Fruit fly (Drosophila melanogaster) whole organism, embryonic: ENCODE data around the gene Pbp45.

Source experiments
- Ada2b ChIP-seq: fragments of 200-800 bp; sonication (Bioruptor generic); IDR thresholded peaks from 2 replicates; pipeline ENCODE4 v1.3.6; 2022; ENCODE audit warnings: missing biosample characterization, missing genetic modification characterization
- CG10431 ChIP-seq: fragments of 200-800 bp; sonication (Bioruptor generic); optimal IDR thresholded peaks from 3 replicates; lab custom pipeline; 2018; ENCODE audit warnings: missing biosample characterization, mild to moderate bottlenecking, missing genetic modification characterization
- CG11093 ChIP-seq: fragments of 200-800 bp; sonication (Bioruptor generic); IDR thresholded peaks from 3 replicates; pipeline ENCODE4 v1.3.6; 2022; ENCODE audit warnings: missing biosample characterization, missing genetic modification characterization
- CG11695 ChIP-seq: fragments of 200-800 bp; sonication (Bioruptor generic); IDR thresholded peaks from 3 replicates; pipeline ENCODE4 v1.3.6; 2022; ENCODE audit warnings: missing biosample characterization, missing genetic modification characterization
- CG11723 ChIP-seq: fragments of 200-800 bp; sonication (Bioruptor generic); optimal IDR thresholded peaks from 2 replicates; lab custom pipeline; 2017; ENCODE audit warnings: missing biosample characterization, mild to moderate bottlenecking, missing genetic modification characterization
- CG12391 ChIP-seq: fragments of 200-800 bp; sonication (Bioruptor generic); optimal IDR thresholded peaks from 3 replicates; lab custom pipeline; 2018; ENCODE audit warnings: missing biosample characterization, mild to moderate bottlenecking, missing genetic modification characterization, moderate library complexity
- CG14014 ChIP-seq: fragments of 200-800 bp; sonication (Bioruptor generic); IDR thresholded peaks from 2 replicates; pipeline ENCODE4 v1.3.6; 2022; ENCODE audit warnings: missing biosample characterization, missing genetic modification characterization
- CG14050 ChIP-seq: fragments of 200-800 bp; sonication (Bioruptor generic); IDR thresholded peaks from 3 replicates; pipeline ENCODE4 v1.3.6; 2022; ENCODE audit warnings: missing biosample characterization, missing genetic modification characterization
- CG15696 ChIP-seq: fragments of 200-800 bp; sonication (Bioruptor generic); optimal IDR thresholded peaks from 2 replicates; lab custom pipeline; 2019; ENCODE audit warnings: missing biosample characterization, mild to moderate bottlenecking, missing genetic modification characterization, moderate library complexity
- CG17359 ChIP-seq: fragments of 200-800 bp; sonication (Bioruptor generic); optimal IDR thresholded peaks from 3 replicates; lab custom pipeline; 2018; ENCODE audit warnings: missing biosample characterization, mild to moderate bottlenecking, missing genetic modification characterization, moderate library complexity
- CG17829 ChIP-seq: fragments of 200-800 bp; optimal IDR thresholded peaks from 2 replicates; lab custom pipeline; 2019; ENCODE audit warnings: missing biosample characterization, mild to moderate bottlenecking, missing genetic modification characterization, moderate library complexity
- CG18599 ChIP-seq: fragments of 200-800 bp; sonication (Bioruptor generic); optimal IDR thresholded peaks from 3 replicates; lab custom pipeline; 2017; ENCODE audit warnings: missing biosample characterization, missing genetic modification characterization, mild to moderate bottlenecking, moderate library complexity, missing genetic modification reagents
- CG2712 ChIP-seq: fragments of 200-800 bp; optimal IDR thresholded peaks from 3 replicates; lab custom pipeline; 2019; ENCODE audit warnings: missing biosample characterization, mild to moderate bottlenecking, missing genetic modification characterization, moderate library complexity
- CG2875 ChIP-seq: fragments of 200-800 bp; sonication (Bioruptor generic); optimal IDR thresholded peaks from 2 replicates; lab custom pipeline; 2017; ENCODE audit warnings: missing biosample characterization, mild to moderate bottlenecking, missing genetic modification characterization, missing genetic modification reagents
- CG4730 ChIP-seq: fragments of 200-800 bp; sonication (Bioruptor generic); IDR thresholded peaks from 2 replicates; pipeline ENCODE4 v1.3.6; 2022; ENCODE audit warnings: missing biosample characterization, missing genetic modification characterization
- CG5180 ChIP-seq: fragments of 200-800 bp; sonication (Bioruptor generic); optimal IDR thresholded peaks from 3 replicates; lab custom pipeline; 2017; ENCODE audit warnings: missing biosample characterization, missing genetic modification characterization, mild to moderate bottlenecking, moderate library complexity, missing genetic modification reagents
- CG7357 ChIP-seq: fragments of 200-800 bp; sonication (Bioruptor generic); IDR thresholded peaks from 3 replicates; pipeline ENCODE4 v1.3.6; 2022; ENCODE audit warnings: missing biosample characterization, missing genetic modification characterization
- CG9727 ChIP-seq: fragments of 200-800 bp; sonication (Bioruptor generic); optimal IDR thresholded peaks from 3 replicates; lab custom pipeline; 2017; ENCODE audit warnings: missing biosample characterization, mild to moderate bottlenecking, missing genetic modification characterization
- CTCF ChIP-seq: fragments of 200-800 bp; sonication (Bioruptor generic); optimal IDR thresholded peaks from 2 replicates; lab custom pipeline; 2017; ENCODE audit warnings: missing biosample characterization, mild to moderate bottlenecking, missing genetic modification characterization, moderate library complexity
- Doc2 ChIP-seq: fragments of 200-800 bp; sonication (Bioruptor generic); IDR thresholded peaks from 2 replicates; pipeline ENCODE4 v1.3.6; 2022; ENCODE audit warnings: missing biosample characterization, missing genetic modification characterization
- Drgx ChIP-seq: fragments of 200-800 bp; sonication (Bioruptor generic); IDR thresholded peaks from 2 replicates; pipeline ENCODE4 v1.3.6; 2022; ENCODE audit warnings: missing biosample characterization, missing genetic modification characterization
- E2f1 ChIP-seq: fragments of 200-800 bp; sonication (Bioruptor generic); IDR thresholded peaks from 2 replicates; pipeline ENCODE4 v1.3.6; 2022; ENCODE audit warnings: missing biosample characterization, missing genetic modification characterization
- Eip74EF ChIP-seq, 2 experiments: fragments of 200-800 bp in 1 of 2; fragments of >200 bp in 1 of 2; sonication (Bioruptor generic) in 1 of 2; optimal IDR thresholded peaks; 2 replicates each; lab custom pipeline; 2017 to 2019; ENCODE audit warnings: missing biosample characterization in 2 of 2, missing genetic modification characterization in 2 of 2, mild to moderate bottlenecking in 1 of 2, moderate library complexity in 1 of 2
- Ets65A ChIP-seq: fragments of 200-800 bp; sonication (Bioruptor generic); peaks from one replicate; lab custom pipeline; 2016; ENCODE audit warnings: missing biosample characterization, missing genetic modification characterization
- Gug ChIP-seq: fragments of 200-800 bp; sonication (Bioruptor generic); IDR thresholded peaks from 4 replicates; pipeline ENCODE4 v1.3.6; 2022; ENCODE audit warnings: missing biosample characterization, missing genetic modification characterization
- HLHmδ ChIP-seq: fragments of 200-800 bp; sonication (Bioruptor generic); optimal IDR thresholded peaks from 2 replicates; lab custom pipeline; 2018; ENCODE audit warnings: missing biosample characterization, mild to moderate bottlenecking, missing genetic modification characterization, moderate library complexity
- Hr39 ChIP-seq: fragments of >200 bp; optimal IDR thresholded peaks from 2 replicates; lab custom pipeline; 2017
- Hr78 ChIP-seq, 2 experiments: fragments of 200-800 bp in 1 of 2; fragments of >200 bp in 1 of 2; sonication (Bioruptor generic) in 1 of 2; optimal IDR thresholded peaks; 2 replicates each; lab custom pipeline; 2017 to 2019; ENCODE audit warnings: missing biosample characterization in 2 of 2, missing genetic modification characterization in 2 of 2, mild to moderate bottlenecking in 1 of 2, moderate library complexity in 1 of 2
- Mad ChIP-seq: fragments of 200-800 bp; sonication (Bioruptor generic); optimal IDR thresholded peaks from 2 replicates; lab custom pipeline; 2016; ENCODE audit warnings: missing biosample characterization, missing genetic modification characterization
- Max ChIP-seq: fragments of 200-800 bp; sonication (Bioruptor generic); optimal IDR thresholded peaks from 2 replicates; lab custom pipeline; 2016; ENCODE audit warnings: missing biosample characterization, mild to moderate bottlenecking, missing genetic modification characterization
- NfI ChIP-seq: fragments of 200-800 bp; sonication (Bioruptor generic); optimal IDR thresholded peaks from 3 replicates; lab custom pipeline; 2018; ENCODE audit warnings: missing biosample characterization, mild to moderate bottlenecking, missing genetic modification characterization, moderate library complexity
- Oaz ChIP-seq: fragments of 200-800 bp; sonication (Bioruptor generic); IDR thresholded peaks from 2 replicates; pipeline ENCODE4 v1.3.6; 2022; ENCODE audit warnings: missing biosample characterization, missing genetic modification characterization
- Oli ChIP-seq: fragments of 200-800 bp; sonication (Bioruptor generic); optimal IDR thresholded peaks from 2 replicates; lab custom pipeline; 2018; ENCODE audit warnings: missing biosample characterization, mild to moderate bottlenecking, missing genetic modification characterization, moderate library complexity
- Sox102F ChIP-seq: fragments of 200-800 bp; sonication (Bioruptor generic); optimal IDR thresholded peaks from 2 replicates; lab custom pipeline; 2018; ENCODE audit warnings: missing biosample characterization, mild to moderate bottlenecking, missing genetic modification characterization, moderate library complexity
- bab2 ChIP-seq: fragments of 200-800 bp; sonication (Bioruptor generic); optimal IDR thresholded peaks from 2 replicates; lab custom pipeline; 2016; ENCODE audit warnings: missing biosample characterization, missing genetic modification characterization
- bbx ChIP-seq: fragments of 200-800 bp; sonication (Bioruptor generic); IDR thresholded peaks from 2 replicates; pipeline ENCODE4 v1.3.6; 2022; ENCODE audit warnings: missing biosample characterization, missing genetic modification characterization; ENCODE audit not compliant: partially characterized antibody
- bsh ChIP-seq, 2 experiments: fragments of 200-800 bp; sonication (Bioruptor generic); optimal IDR thresholded peaks; 2 replicates each; lab custom pipeline; 2017 to 2018; ENCODE audit warnings: mild to moderate bottlenecking in 2 of 2, missing biosample characterization in 2 of 2, missing genetic modification characterization in 2 of 2, moderate library complexity in 1 of 2
- cg ChIP-seq: fragments of 200-800 bp; sonication (Bioruptor generic); optimal IDR thresholded peaks from 3 replicates; lab custom pipeline; 2019; ENCODE audit warnings: missing biosample characterization, mild to moderate bottlenecking, missing genetic modification characterization, moderate library complexity
- da ChIP-seq: fragments of 200-800 bp; sonication (Bioruptor generic); optimal IDR thresholded peaks from 2 replicates; lab custom pipeline; 2016; ENCODE audit warnings: missing biosample characterization, missing genetic modification characterization
- dimm ChIP-seq: fragments of 200-800 bp; sonication (Bioruptor generic); IDR thresholded peaks from 2 replicates; pipeline ENCODE4 v1.3.6; 2022; ENCODE audit warnings: missing biosample characterization, missing genetic modification characterization
- dpn ChIP-seq, 2 experiments: fragments of 200-800 bp; sonication (Bioruptor generic); optimal IDR thresholded peaks; 3 replicates each; lab custom pipeline; 2016; ENCODE audit warnings: missing biosample characterization in 2 of 2, missing genetic modification characterization in 2 of 2
- esg ChIP-seq: fragments of 200-800 bp; sonication (Bioruptor generic); conservative IDR thresholded peaks from 2 replicates; pipeline ENCODE4 v1.3.6; 2022; ENCODE audit warnings: missing biosample characterization, missing genetic modification characterization
- gsb ChIP-seq: fragments of 200-800 bp; sonication (Bioruptor generic); IDR thresholded peaks from 2 replicates; pipeline ENCODE4 v1.3.6; 2022; ENCODE audit warnings: missing biosample characterization, missing genetic modification characterization
- hbn ChIP-seq: fragments of 200-800 bp; sonication (Bioruptor generic); IDR thresholded peaks from 2 replicates; pipeline ENCODE4 v1.3.6; 2022; ENCODE audit warnings: missing biosample characterization, missing genetic modification characterization; ENCODE audit not compliant: partially characterized antibody
- lmd ChIP-seq: fragments of 200-800 bp; sonication (Bioruptor generic); IDR thresholded peaks from 2 replicates; pipeline ENCODE4 v1.3.6; 2022; ENCODE audit warnings: missing biosample characterization, missing genetic modification characterization
- nau ChIP-seq: fragments of 200-800 bp; sonication (Bioruptor generic); optimal IDR thresholded peaks from 3 replicates; lab custom pipeline; 2017; ENCODE audit warnings: missing biosample characterization, mild to moderate bottlenecking, missing genetic modification characterization, missing genetic modification reagents
- nmo ChIP-seq: fragments of 200-800 bp; sonication (Bioruptor generic); optimal IDR thresholded peaks from 2 replicates; lab custom pipeline; 2018; ENCODE audit warnings: missing biosample characterization, mild to moderate bottlenecking, missing genetic modification characterization, moderate library complexity
- nom ChIP-seq: fragments of 200-800 bp; sonication (Bioruptor generic); optimal IDR thresholded peaks from 2 replicates; lab custom pipeline; 2017; ENCODE audit warnings: missing biosample characterization, missing genetic modification characterization, mild to moderate bottlenecking, moderate library complexity, missing genetic modification reagents
- phol ChIP-seq: fragments of 200-800 bp; sonication (Bioruptor generic); optimal IDR thresholded peaks from 3 replicates; lab custom pipeline; 2018; ENCODE audit warnings: missing biosample characterization, mild to moderate bottlenecking, missing genetic modification characterization, moderate library complexity
- seq ChIP-seq: fragments of 200-800 bp; sonication (Bioruptor generic); IDR thresholded peaks from 2 replicates; pipeline ENCODE4 v1.3.6; 2022; ENCODE audit warnings: missing biosample characterization, missing genetic modification characterization
- zfh1 ChIP-seq: fragments of 200-800 bp; sonication (Bioruptor generic); IDR thresholded peaks from 3 replicates; pipeline ENCODE4 v1.3.6; 2022; ENCODE audit warnings: missing biosample characterization, missing genetic modification characterization

The Pbp45 gene

dm6 chr3R:15827559-15827958 lies 11.8 kb downstream of the Pbp45 start:
- TF ChIP-seq CG2875 (no peak), zfh1 (peak; percentile 46; the same call in 1 of the 3 replicates), Mad (GFP tag; lab: Kevin White, UChicago) (no peak), CG14014 (GFP tag; lab: Robert Waterston, UW) (no peak; the same call in 1 of the 2 replicates), nmo (GFP tag; lab: Kevin White, UChicago) (peak; percentile 63), NfI (GFP tag; lab: Kevin White, UChicago) (peak; percentile 9), bbx (GFP tag; lab: Robert Waterston, UW) (no peak), cg (GFP tag; lab: Kevin White, UChicago) (no peak), CG4730 (GFP tag; lab: Robert Waterston, UW) (no peak), Doc2 (GFP tag; lab: Robert Waterston, UW) (no peak), nom (peak; percentile 59), Eip74EF (GFP tag; optimal IDR thresholded peaks at IDR 0.05; lab: Kevin White, UChicago) (peak in 1 of 2 experiments; percentile 3), hbn (GFP tag; lab: Robert Waterston, UW) (no peak), CG11723 (GFP tag; lab: Kevin White, UChicago) (no peak), CG10431 (GFP tag; lab: Kevin White, UChicago) (no peak), esg (GFP tag; lab: Robert Waterston, UW) (no peak), Sox102F (GFP tag; lab: Kevin White, UChicago) (peak; percentile 51), E2f1 (GFP tag; lab: Robert Waterston, UW) (no peak), CG17359 (tag; lab: Kevin White, UChicago) (no peak), CG9727 (GFP tag; lab: Kevin White, UChicago) (no peak), lmd (GFP tag; lab: Robert Waterston, UW) (peak; percentile 30), CG5180 (GFP tag; lab: Kevin White, UChicago) (peak; percentile 20), CG11695 (no peak), dpn (GFP tag; optimal IDR thresholded peaks at IDR 0.05; lab: Kevin White, UChicago) (peak in 1 of 2 experiments; percentile 32), gsb (GFP tag; lab: Robert Waterston, UW) (no peak), CG7357 (GFP tag; lab: Robert Waterston, UW) (peak; percentile 18; the same call in 1 of the 3 replicates), Drgx (GFP tag; lab: Robert Waterston, UW) (peak; percentile 35; the same call in 1 of the 2 replicates), seq (GFP tag; lab: Robert Waterston, UW) (0 out of 2 replicates have a peak, but pooled peaks have one; percentile 12), Ets65A (GFP tag; lab: Kevin White, UChicago) (peak; percentile 15), Ada2b (GFP tag; lab: Robert Waterston, UW) (0 out of 2 replicates have a peak, but pooled peaks have one; percentile 5), Hr39 (no peak), phol (tag; lab: Kevin White, UChicago) (peak; percentile 27), HLHmδ (no peak), CG17829 (peak; percentile 21), dimm (GFP tag; lab: Robert Waterston, UW) (no peak), CG11093 (GFP tag; lab: Robert Waterston, UW) (peak; percentile 34; the same call in 1 of the 3 replicates), bsh (GFP tag; optimal IDR thresholded peaks at IDR 0.05; lab: Kevin White, UChicago) (peak in 1 of 2 experiments; percentile 50), CG15696 (tag; lab: Kevin White, UChicago) (peak; percentile 16), bab2 (peak; percentile 19), nau (GFP tag; lab: Kevin White, UChicago) (no peak), CG12391 (tag; lab: Kevin White, UChicago) (peak; percentile 4), Max (GFP tag; lab: Kevin White, UChicago) (no peak), Hr78 (GFP tag; optimal IDR thresholded peaks at IDR 0.05; lab: Kevin White, UChicago) (peak in 1 of 2 experiments; percentile 22), CG2712 (peak; percentile 50), da (GFP tag; lab: Kevin White, UChicago) (no peak), Oaz (GFP tag; lab: Robert Waterston, UW) (no peak), CG18599 (GFP tag; lab: Kevin White, UChicago) (no peak), Gug (GFP tag; lab: Robert Waterston, UW) (0 out of 4 replicates have a peak, but pooled peaks have one; percentile 2), CG14050 (GFP tag; lab: Robert Waterston, UW) (no peak), Oli (tag; lab: Kevin White, UChicago) (peak; percentile 34), CTCF (no peak)
